Worm (Caenorhabditis elegans) whole organism, L2 larva: ENCODE results near the gene pei-1.

ENCODE experiments used
- C34F6.9 ChIP-seq: fragments of 150-350 bp; optimal IDR thresholded peaks from 2 replicates; lab custom pipeline; 2014; ENCODE audit warnings: missing biosample characterization, missing genetic modification characterization
- F13H6.1 ChIP-seq: sonication (generic microtip); optimal IDR thresholded peaks from 2 replicates; lab custom pipeline; 2016; ENCODE audit warnings: missing genetic modification characterization, missing compliant biosample characterization
- R02D3.7 ChIP-seq: fragments of 150-350 bp; optimal IDR thresholded peaks from 2 replicates; lab custom pipeline; 2014; ENCODE audit warnings: missing biosample characterization, missing genetic modification characterization
- Y55F3AM.14 ChIP-seq: fragments of 200-800 bp; sonication (Bioruptor generic); optimal IDR thresholded peaks from 2 replicates; lab custom pipeline; 2018; ENCODE audit warnings: mild to moderate bottlenecking, missing genetic modification characterization, missing compliant biosample characterization
- aly-2 ChIP-seq: fragments of 150-350 bp; optimal IDR thresholded peaks from 2 replicates; lab custom pipeline; 2014; ENCODE audit warnings: missing biosample characterization, missing genetic modification characterization
- blmp-1 ChIP-seq: sonication (generic microtip); optimal IDR thresholded peaks from 2 replicates; lab custom pipeline; 2017; ENCODE audit warnings: missing genetic modification characterization, mild to moderate bottlenecking, missing compliant biosample characterization, antibody characterized with exemption, moderate library complexity; ENCODE audit not compliant: insufficient read depth
- dmd-4 ChIP-seq: sonication (generic microtip); optimal IDR thresholded peaks from 2 replicates; lab custom pipeline; 2017; ENCODE audit warnings: missing biosample characterization, missing genetic modification characterization
- egl-27 ChIP-seq: sonication (generic microtip); optimal IDR thresholded peaks from 3 replicates; lab custom pipeline; 2017; ENCODE audit warnings: missing biosample characterization, missing genetic modification reagents, missing genetic modification characterization
- gmeb-1 ChIP-seq: fragments of 150-350 bp; optimal IDR thresholded peaks from 2 replicates; lab custom pipeline; 2014; ENCODE audit warnings: missing biosample characterization, missing genetic modification characterization
- lin-11 ChIP-seq: fragments of 150-350 bp; sonication (generic microtip); optimal IDR thresholded peaks from 2 replicates; lab custom pipeline; 2014; ENCODE audit warnings: missing biosample characterization, missing genetic modification characterization, inconsistent platforms, mixed read lengths
- lin-39 ChIP-seq: fragments of 150-350 bp; optimal IDR thresholded peaks from 2 replicates; lab custom pipeline; 2014; ENCODE audit warnings: missing biosample characterization, missing genetic modification reagents, missing genetic modification characterization
- lsy-2 ChIP-seq, 2 experiments: fragments of 150-350 bp in 1 of 2; sonication (generic microtip) in 1 of 2; optimal IDR thresholded peaks; 2 replicates each; lab custom pipeline; 2014 to 2017; ENCODE audit warnings: missing biosample characterization in 2 of 2, missing genetic modification characterization in 2 of 2
- mbf-1 ChIP-seq: sonication (generic microtip); optimal IDR thresholded peaks from 2 replicates; lab custom pipeline; 2017; ENCODE audit warnings: missing biosample characterization, missing genetic modification characterization
- nhr-10 ChIP-seq: sonication (generic microtip); optimal IDR thresholded peaks from 2 replicates; lab custom pipeline; 2017; ENCODE audit warnings: missing biosample characterization, missing genetic modification characterization
- nhr-12 ChIP-seq: fragments of 150-350 bp; optimal IDR thresholded peaks from 2 replicates; lab custom pipeline; 2014; ENCODE audit warnings: missing biosample characterization, missing genetic modification characterization
- nhr-129 ChIP-seq: fragments of 150-350 bp; optimal IDR thresholded peaks from 2 replicates; lab custom pipeline; 2014; ENCODE audit warnings: missing biosample characterization, missing genetic modification characterization
- nhr-23 ChIP-seq: fragments of 150-350 bp; optimal IDR thresholded peaks from 2 replicates; lab custom pipeline; 2014; ENCODE audit warnings: missing biosample characterization, missing genetic modification reagents, missing genetic modification characterization
- nhr-237 ChIP-seq: fragments of 150-350 bp; optimal IDR thresholded peaks from 2 replicates; lab custom pipeline; 2014; ENCODE audit warnings: missing biosample characterization, missing genetic modification characterization
- nhr-25 ChIP-seq: fragments of 150-350 bp; sonication (generic microtip); optimal IDR thresholded peaks from 3 replicates; lab custom pipeline; 2014; ENCODE audit warnings: missing biosample characterization, missing genetic modification characterization
- nhr-6 ChIP-seq: fragments of 150-350 bp; optimal IDR thresholded peaks from 2 replicates; lab custom pipeline; 2014; ENCODE audit warnings: missing biosample characterization, missing genetic modification characterization
- nhr-77 ChIP-seq: fragments of 150-350 bp; optimal IDR thresholded peaks from 2 replicates; lab custom pipeline; 2014; ENCODE audit warnings: missing biosample characterization, missing genetic modification characterization
- peb-1 ChIP-seq: fragments of 150-350 bp; optimal IDR thresholded peaks from 2 replicates; lab custom pipeline; 2014; ENCODE audit warnings: missing biosample characterization, missing genetic modification characterization
- sem-4 ChIP-seq: fragments of 150-350 bp; optimal IDR thresholded peaks from 2 replicates; lab custom pipeline; 2014; ENCODE audit warnings: missing biosample characterization, missing genetic modification reagents, missing genetic modification characterization
- skn-1 ChIP-seq: sonication (generic microtip); optimal IDR thresholded peaks from 2 replicates; lab custom pipeline; 2017; ENCODE audit warnings: missing biosample characterization, missing genetic modification characterization
- sma-3 ChIP-seq: sonication (generic microtip); optimal IDR thresholded peaks from 2 replicates; lab custom pipeline; 2016; ENCODE audit warnings: missing genetic modification reagents, missing genetic modification characterization, missing compliant biosample characterization
- sma-9 ChIP-seq, 2 experiments: fragments of 150-350 bp in 1 of 2; sonication (generic microtip) in 1 of 2; optimal IDR thresholded peaks; 2 replicates each; lab custom pipeline; 2014 to 2016; ENCODE audit warnings: missing genetic modification characterization in 2 of 2, mild to moderate bottlenecking in 1 of 2, missing biosample characterization in 1 of 2, missing compliant biosample characterization in 1 of 2, missing genetic modification reagents in 1 of 2, moderate library complexity in 1 of 2
- unc-39 ChIP-seq: fragments of 150-350 bp; optimal IDR thresholded peaks from 2 replicates; lab custom pipeline; 2014; ENCODE audit warnings: missing biosample characterization, missing genetic modification characterization
- unc-55 ChIP-seq: fragments of 150-350 bp; sonication (generic microtip); optimal IDR thresholded peaks from 3 replicates; lab custom pipeline; 2014; ENCODE audit warnings: missing biosample characterization, missing genetic modification reagents, missing genetic modification characterization
- ztf-1 ChIP-seq: fragments of 200-800 bp; sonication (Bioruptor generic); conservative IDR thresholded peaks from 2 replicates; pipeline ENCODE4 v1.3.6; 2022; ENCODE audit warnings: missing genetic modification characterization, missing compliant biosample characterization
- ztf-11 ChIP-seq: sonication (generic microtip); optimal IDR thresholded peaks from 2 replicates; lab custom pipeline; 2017; ENCODE audit warnings: missing biosample characterization, missing genetic modification characterization
- ztf-4 ChIP-seq: fragments of 150-350 bp; optimal IDR thresholded peaks from 2 replicates; lab custom pipeline; 2014; ENCODE audit warnings: missing biosample characterization, missing genetic modification characterization

Gene pei-1

DNA sequence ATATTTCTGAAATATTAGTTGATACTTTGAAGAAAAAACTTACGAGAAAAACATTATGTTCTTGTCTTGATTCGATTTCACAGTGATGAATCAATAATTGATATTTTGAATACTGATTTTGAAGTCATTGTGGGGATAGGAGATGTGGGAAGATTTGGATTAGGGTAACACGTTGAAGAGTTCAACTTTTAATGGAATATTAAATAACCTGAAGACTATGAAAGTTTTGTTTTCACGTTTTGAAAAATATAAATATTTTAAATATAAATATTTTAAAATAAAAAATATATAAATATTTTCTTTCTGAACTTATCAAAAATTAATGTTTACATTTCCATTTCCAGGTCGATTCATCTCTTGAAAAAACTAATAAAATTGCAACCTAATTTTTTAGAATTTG, at the start of gene pei-1:
TSS of gene pei-1 (minus strand) at position 101 of the 400 bp plus-strand sequence.
- TF ChIP-seq lin-39 (tag; lab: Kevin White, UChicago) = no peak
- TF ChIP-seq ztf-11 = no peak
- TF ChIP-seq nhr-77 = no peak
- no peak for TF ChIP-seq unc-39 (tag; lab: Kevin White, UChicago)
- no peak for TF ChIP-seq nhr-12 (tag; lab: Kevin White, UChicago)
- no peak for TF ChIP-seq R02D3.7 (tag; lab: Kevin White, UChicago)
- no peak for TF ChIP-seq blmp-1
- no peak for TF ChIP-seq gmeb-1 (tag; lab: Kevin White, UChicago)
- no peak for TF ChIP-seq sem-4
- no peak for TF ChIP-seq nhr-129 (tag; lab: Kevin White, UChicago)
- no peak for TF ChIP-seq ztf-4 (tag; lab: Kevin White, UChicago)
- no peak for TF ChIP-seq ztf-1 (GFP tag; lab: Robert Waterston, UW)
- no peak for TF ChIP-seq lin-11 (tag; lab: Kevin White, UChicago)
- TF ChIP-seq lsy-2 (tag; optimal IDR thresholded peaks at IDR 0.05; lab: Kevin White, UChicago) = no peak
- no peak for TF ChIP-seq F13H6.1 (tag; lab: Kevin White, UChicago)
- no peak for TF ChIP-seq aly-2
- no peak for TF ChIP-seq skn-1 (tag; lab: Kevin White, UChicago)

DNA sequence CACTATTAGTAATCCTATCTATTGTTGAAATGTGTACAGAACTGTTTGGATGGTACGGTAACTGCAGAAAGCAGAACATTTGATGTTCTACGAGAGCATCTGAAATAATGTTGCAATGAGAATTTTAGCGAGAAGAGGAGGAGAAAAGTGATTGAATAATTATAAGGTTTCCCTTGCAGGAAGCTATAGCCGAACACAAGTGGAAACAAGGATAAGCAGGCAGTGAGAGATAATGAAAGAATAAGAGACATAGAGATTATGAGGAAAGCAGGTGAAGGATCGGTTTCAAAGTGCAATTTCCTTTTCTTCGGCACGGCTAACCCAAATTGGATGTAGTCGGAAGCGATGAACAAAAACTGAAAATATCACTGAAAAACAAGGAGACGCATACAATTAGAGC, 49.6 kb upstream of the pei-1 start, which contains the start of gene del-2:
TSS of gene del-2 (minus strand) at position 101 of the 400 bp plus-strand sequence.
- TF ChIP-seq nhr-25 (tag; lab: Kevin White, UChicago) (no peak), nhr-237 (tag; lab: Kevin White, UChicago) (no peak)

DNA sequence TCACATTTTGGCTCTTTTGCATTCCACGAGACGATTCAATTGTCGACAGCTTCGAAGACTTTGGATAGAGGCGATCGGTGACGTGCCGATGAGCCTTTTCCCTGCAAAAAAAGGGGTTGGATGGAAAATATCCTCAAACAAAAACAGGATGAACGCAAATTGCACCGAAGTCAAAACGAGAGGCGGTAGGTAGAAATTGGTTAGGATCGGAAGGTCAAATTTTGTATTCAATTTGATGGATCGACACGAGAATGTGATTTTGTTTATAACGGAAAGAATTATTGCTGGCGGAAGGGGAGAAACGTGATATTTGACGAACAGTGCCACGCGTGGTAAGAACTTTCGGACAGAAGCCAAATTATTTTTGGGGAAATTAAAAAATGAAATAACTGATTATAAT, 42.5 kb upstream of the pei-1 start, which contains the start of gene mca-1:
TSS of gene mca-1 (minus strand) at position 101 of the 400 bp plus-strand sequence.
- TF ChIP-seq F13H6.1 (tag; lab: Kevin White, UChicago) (no peak), aly-2 (no peak), peb-1 (tag; lab: Kevin White, UChicago) (no peak), nhr-77 (no peak), egl-27 (no peak), Y55F3AM.14 (GFP tag; lab: Kevin White, UChicago) (no peak), sma-3 (GFP tag; lab: Kevin White, UChicago) (no peak), nhr-10 (tag; lab: Kevin White, UChicago) (no peak), ztf-1 (GFP tag; lab: Robert Waterston, UW) (no peak), C34F6.9 (no peak), nhr-6 (tag; lab: Kevin White, UChicago) (no peak), dmd-4 (tag; lab: Kevin White, UChicago) (no peak), mbf-1 (tag; lab: Kevin White, UChicago) (no peak), unc-39 (tag; lab: Kevin White, UChicago) (no peak), lsy-2 (tag; optimal IDR thresholded peaks at IDR 0.05; lab: Kevin White, UChicago) (no peak), unc-55 (no peak), gmeb-1 (tag; lab: Kevin White, UChicago) (no peak), sem-4 (no peak)

DNA sequence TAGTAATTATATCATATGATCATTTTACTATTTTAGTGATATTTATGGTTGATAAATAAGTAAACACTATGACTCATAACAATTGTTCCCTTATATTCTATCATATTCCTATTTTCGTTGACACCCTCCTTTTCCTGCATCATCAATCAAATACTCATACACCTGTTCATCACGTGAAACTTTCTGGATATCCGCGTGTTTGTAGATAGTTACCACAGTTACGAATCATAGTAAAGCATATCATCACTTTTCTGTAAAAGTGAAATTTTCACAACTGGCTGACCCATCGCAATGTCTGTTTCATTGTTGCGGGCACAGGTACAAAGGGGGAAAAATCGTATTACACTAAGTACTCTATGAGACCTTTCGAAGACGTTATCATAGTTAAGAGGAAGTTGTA, 41.6 kb upstream of the pei-1 start:
- TF ChIP-seq skn-1 (tag; lab: Kevin White, UChicago) (no peak), unc-55 (no peak), sma-3 (GFP tag; lab: Kevin White, UChicago) (peak; percentile 62), blmp-1 (peak; percentile 54)

DNA sequence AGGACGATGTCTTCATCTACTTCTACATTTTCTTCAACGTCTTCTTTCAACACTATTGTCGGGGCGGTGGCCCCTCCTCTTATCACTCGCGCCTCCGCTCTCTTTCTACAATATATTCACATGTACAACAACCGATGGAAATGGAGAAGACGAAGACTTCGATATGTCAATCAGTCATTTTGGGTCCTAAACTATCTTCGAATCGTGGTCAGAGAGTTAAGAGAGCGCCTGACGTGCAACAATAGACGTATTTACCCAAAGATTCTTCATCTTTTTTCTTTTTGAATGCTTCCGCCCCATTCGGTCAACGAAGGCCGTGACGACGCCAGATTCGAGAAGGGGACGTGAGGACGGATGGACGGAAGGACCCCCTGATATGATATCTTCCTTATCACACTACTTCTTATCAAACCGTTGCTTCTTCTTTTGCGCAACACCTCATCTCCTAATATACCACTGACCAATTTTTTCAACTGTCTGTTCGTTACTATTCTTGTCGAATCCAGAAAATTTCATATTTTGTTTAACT, 40.7 kb upstream of the pei-1 start:
- TF ChIP-seq sma-3 (GFP tag; lab: Kevin White, UChicago) = peak; percentile 15
- TF ChIP-seq dmd-4 (tag; lab: Kevin White, UChicago) = no peak
- TF ChIP-seq nhr-23 (tag; lab: Kevin White, UChicago) = no peak
- TF ChIP-seq mbf-1 (tag; lab: Kevin White, UChicago) = no peak
- TF ChIP-seq nhr-10 (tag; lab: Kevin White, UChicago) = no peak
- peak; percentile 4 for TF ChIP-seq nhr-25 (tag; lab: Kevin White, UChicago)
- TF ChIP-seq sma-9 (GFP tag; optimal IDR thresholded peaks at IDR 0.05; lab: Kevin White, UChicago) = peak; percentile 53
- TF ChIP-seq sma-9 (tag; optimal IDR thresholded peaks at IDR 0.05; lab: Kevin White, UChicago) = no peak
- TF ChIP-seq skn-1 (tag; lab: Kevin White, UChicago) = no peak
